Fruit fly (Drosophila melanogaster) whole organism, embryonic: ENCODE results near the gene CG13947.

Experiments
- Atf3 ChIP-seq: fragments of 200-800 bp; sonication (Bioruptor generic); optimal IDR thresholded peaks from 3 replicates; lab custom pipeline; 2016; ENCODE audit warnings: missing biosample characterization, missing genetic modification characterization
- CG10267 ChIP-seq: fragments of 200-800 bp; sonication (Bioruptor generic); optimal IDR thresholded peaks from 2 replicates; lab custom pipeline; 2018; ENCODE audit warnings: missing biosample characterization, mild to moderate bottlenecking, missing genetic modification characterization, moderate library complexity
- CG10565 ChIP-seq: fragments of 200-800 bp; sonication (Bioruptor generic); optimal IDR thresholded peaks from 3 replicates; lab custom pipeline; 2016; ENCODE audit warnings: missing biosample characterization, mild to moderate bottlenecking, missing genetic modification characterization
- CG11723 ChIP-seq: fragments of 200-800 bp; sonication (Bioruptor generic); optimal IDR thresholded peaks from 2 replicates; lab custom pipeline; 2017; ENCODE audit warnings: missing biosample characterization, mild to moderate bottlenecking, missing genetic modification characterization
- CG12219 ChIP-seq: fragments of 200-800 bp; sonication (Bioruptor generic); optimal IDR thresholded peaks from 3 replicates; lab custom pipeline; 2018; ENCODE audit warnings: missing biosample characterization, mild to moderate bottlenecking, missing genetic modification characterization
- CG14860 ChIP-seq: fragments of 200-800 bp; sonication (Bioruptor generic); IDR thresholded peaks from 3 replicates; pipeline ENCODE4 v1.3.6; 2022; ENCODE audit warnings: missing biosample characterization, missing genetic modification characterization; ENCODE audit not compliant: partially characterized antibody
- CG15073 ChIP-seq: fragments of 200-800 bp; sonication (Bioruptor generic); optimal IDR thresholded peaks from 2 replicates; lab custom pipeline; 2016; ENCODE audit warnings: missing biosample characterization, missing genetic modification characterization
- CG1529 ChIP-seq: fragments of 200-800 bp; sonication (Bioruptor generic); optimal IDR thresholded peaks from 3 replicates; lab custom pipeline; 2018; ENCODE audit warnings: missing biosample characterization, missing genetic modification characterization
- CG1603 ChIP-seq: fragments of 200-800 bp; sonication (Bioruptor generic); optimal IDR thresholded peaks from 2 replicates; lab custom pipeline; 2019; ENCODE audit warnings: missing biosample characterization, mild to moderate bottlenecking, missing genetic modification characterization, moderate library complexity
- CG2116 ChIP-seq: fragments of 200-800 bp; sonication (Bioruptor generic); optimal IDR thresholded peaks from 3 replicates; lab custom pipeline; 2018; ENCODE audit warnings: missing biosample characterization, mild to moderate bottlenecking, missing genetic modification characterization
- CG2129 ChIP-seq: fragments of 200-800 bp; sonication (Bioruptor generic); IDR thresholded peaks from 2 replicates; pipeline ENCODE4 v1.3.6; 2022; ENCODE audit warnings: missing biosample characterization, missing genetic modification characterization; ENCODE audit not compliant: partially characterized antibody
- CG34224 ChIP-seq: fragments of 200-800 bp; sonication (Bioruptor generic); IDR thresholded peaks from 3 replicates; pipeline ENCODE4 v1.3.6; 2022; ENCODE audit warnings: missing biosample characterization, missing genetic modification characterization; ENCODE audit not compliant: partially characterized antibody
- CG3995 ChIP-seq: fragments of 200-800 bp; sonication (Bioruptor generic); optimal IDR thresholded peaks from 3 replicates; lab custom pipeline; 2016; ENCODE audit warnings: missing biosample characterization, missing genetic modification characterization
- CG4820 ChIP-seq: fragments of 200-800 bp; sonication (Bioruptor generic); optimal IDR thresholded peaks from 3 replicates; lab custom pipeline; 2016; ENCODE audit warnings: missing biosample characterization, missing genetic modification characterization
- CG6791 ChIP-seq: fragments of 200-800 bp; sonication (Bioruptor generic); IDR thresholded peaks from 3 replicates; pipeline ENCODE4 v1.3.6; 2022; ENCODE audit warnings: missing biosample characterization, missing genetic modification characterization; ENCODE audit not compliant: partially characterized antibody
- CG7963 ChIP-seq: fragments of 200-800 bp; sonication (Bioruptor generic); IDR thresholded peaks from 3 replicates; pipeline ENCODE4 v1.3.6; 2022; ENCODE audit warnings: missing biosample characterization, missing genetic modification characterization; ENCODE audit not compliant: partially characterized antibody
- D ChIP-seq, 2 experiments: fragments of 200-800 bp in 1 of 2; fragments of >200 bp in 1 of 2; sonication (Bioruptor generic) in 1 of 2; optimal IDR thresholded peaks; 2 replicates in 1 of 2; 3 replicates in 1 of 2; lab custom pipeline; 2017; ENCODE audit warnings: mild to moderate bottlenecking in 1 of 2, missing biosample characterization in 1 of 2, missing genetic modification characterization in 1 of 2, missing genetic modification reagents in 1 of 2
- Doc2 ChIP-seq: fragments of 200-800 bp; sonication (Bioruptor generic); IDR thresholded peaks from 2 replicates; pipeline ENCODE4 v1.3.6; 2022; ENCODE audit warnings: missing biosample characterization, missing genetic modification characterization
- Gug ChIP-seq: fragments of 200-800 bp; sonication (Bioruptor generic); IDR thresholded peaks from 4 replicates; pipeline ENCODE4 v1.3.6; 2022; ENCODE audit warnings: missing biosample characterization, missing genetic modification characterization
- Hmx ChIP-seq: fragments of 200-800 bp; sonication (Bioruptor generic); optimal IDR thresholded peaks from 2 replicates; lab custom pipeline; 2016; ENCODE audit warnings: missing biosample characterization, missing genetic modification characterization
- MESR4 ChIP-seq: fragments of 200-800 bp; sonication (Bioruptor generic); optimal IDR thresholded peaks from 2 replicates; lab custom pipeline; 2018; ENCODE audit warnings: missing biosample characterization, mild to moderate bottlenecking, missing genetic modification characterization, moderate library complexity
- Myb ChIP-seq: fragments of 200-800 bp; sonication (Bioruptor generic); optimal IDR thresholded peaks from 2 replicates; lab custom pipeline; 2016; ENCODE audit warnings: missing biosample characterization, missing genetic modification characterization
- Nf-YA ChIP-seq: fragments of 200-800 bp; sonication (Bioruptor generic); IDR thresholded peaks from 2 replicates; pipeline ENCODE4 v1.3.6; 2022; ENCODE audit warnings: missing biosample characterization, missing genetic modification characterization
- Pdp1 ChIP-seq, 2 experiments: fragments of 200-800 bp; sonication (Bioruptor generic); optimal IDR thresholded peaks; 3 replicates each; lab custom pipeline; 2016; ENCODE audit warnings: missing biosample characterization in 2 of 2, missing genetic modification characterization in 2 of 2, mild to moderate bottlenecking in 1 of 2, moderate library complexity in 1 of 2
- Poxn ChIP-seq: fragments of 200-800 bp; sonication (Bioruptor generic); IDR thresholded peaks from 2 replicates; pipeline ENCODE4 v1.3.6; 2022; ENCODE audit warnings: missing biosample characterization, missing genetic modification characterization
- Rx ChIP-seq: fragments of 200-800 bp; sonication (Bioruptor generic); IDR thresholded peaks from 2 replicates; pipeline ENCODE4 v1.3.6; 2022; ENCODE audit warnings: missing biosample characterization, missing genetic modification characterization
- Xbp1 ChIP-seq: fragments of 200-800 bp; sonication (Bioruptor generic); optimal IDR thresholded peaks from 3 replicates; lab custom pipeline; 2016; ENCODE audit warnings: missing biosample characterization, mild to moderate bottlenecking, missing genetic modification characterization
- amos ChIP-seq: fragments of 200-800 bp; sonication (Bioruptor generic); IDR thresholded peaks from 2 replicates; pipeline ENCODE4 v1.3.6; 2022; ENCODE audit warnings: missing biosample characterization, missing genetic modification characterization; ENCODE audit not compliant: partially characterized antibody
- ato ChIP-seq: fragments of 200-800 bp; sonication (Bioruptor generic); IDR thresholded peaks from 2 replicates; pipeline ENCODE4 v1.3.6; 2022; ENCODE audit warnings: missing biosample characterization, missing genetic modification characterization; ENCODE audit not compliant: partially characterized antibody
- chm ChIP-seq: fragments of 200-800 bp; sonication (Bioruptor generic); IDR thresholded peaks from 2 replicates; pipeline ENCODE4 v1.3.6; 2022; ENCODE audit warnings: missing biosample characterization, missing genetic modification characterization
- ci ChIP-seq: fragments of 200-800 bp; sonication (Bioruptor generic); IDR thresholded peaks from 3 replicates; pipeline ENCODE4 v1.3.6; 2022; ENCODE audit warnings: missing biosample characterization, missing genetic modification characterization
- da ChIP-seq: fragments of 200-800 bp; sonication (Bioruptor generic); optimal IDR thresholded peaks from 2 replicates; lab custom pipeline; 2016; ENCODE audit warnings: missing biosample characterization, missing genetic modification characterization
- danr ChIP-seq: fragments of 200-800 bp; sonication (Bioruptor generic); IDR thresholded peaks from 2 replicates; pipeline ENCODE4 v1.3.6; 2022; ENCODE audit warnings: missing biosample characterization, missing genetic modification characterization
- fru ChIP-seq: fragments of >200 bp; optimal IDR thresholded peaks from 2 replicates; lab custom pipeline; 2017
- gem ChIP-seq: fragments of 200-800 bp; sonication (Bioruptor generic); optimal IDR thresholded peaks from 2 replicates; lab custom pipeline; 2019; ENCODE audit warnings: missing biosample characterization, mild to moderate bottlenecking, missing genetic modification characterization, moderate library complexity
- hbn ChIP-seq: fragments of 200-800 bp; sonication (Bioruptor generic); IDR thresholded peaks from 2 replicates; pipeline ENCODE4 v1.3.6; 2022; ENCODE audit warnings: missing biosample characterization, missing genetic modification characterization; ENCODE audit not compliant: partially characterized antibody
- insv ChIP-seq, 2 experiments: fragments of 200-800 bp; sonication (Bioruptor generic); optimal IDR thresholded peaks; 3 replicates each; lab custom pipeline; 2016 to 2018; ENCODE audit warnings: missing biosample characterization in 2 of 2, missing genetic modification characterization in 2 of 2
- inv ChIP-seq: fragments of 200-800 bp; sonication (Bioruptor generic); IDR thresholded peaks from 2 replicates; pipeline ENCODE4 v1.3.6; 2022; ENCODE audit warnings: missing biosample characterization, missing genetic modification characterization; ENCODE audit not compliant: partially characterized antibody
- mld ChIP-seq: fragments of 200-800 bp; sonication (Bioruptor generic); IDR thresholded peaks from 3 replicates; pipeline ENCODE4 v1.3.6; 2022; ENCODE audit warnings: missing biosample characterization, missing genetic modification characterization; ENCODE audit not compliant: partially characterized antibody
- pan ChIP-seq, 4 experiments: fragments of >200 bp in 3 of 4; fragments of 200-800 bp in 1 of 4; sonication (Bioruptor generic) in 1 of 4; optimal IDR thresholded peaks in 3 of 4; IDR thresholded peaks in 1 of 4; 2 replicates each; pipeline versions ENCODE4 v1.3.6 to Lab custom; 2017 to 2022; ENCODE audit warnings: missing biosample characterization in 2 of 4, missing genetic modification characterization in 2 of 4, mixed read lengths in 1 of 4
- prd ChIP-seq, 3 experiments: fragments of >200 bp in 2 of 3; fragments of 200-800 bp in 1 of 3; sonication (Bioruptor generic) in 1 of 3; optimal IDR thresholded peaks in 2 of 3; IDR thresholded peaks in 1 of 3; 2 replicates in 2 of 3; 3 replicates in 1 of 3; pipeline versions ENCODE4 v1.3.6 to Lab custom; 2017 to 2022; ENCODE audit warnings: missing biosample characterization in 1 of 3, missing genetic modification characterization in 1 of 3
- repo ChIP-seq: fragments of 200-800 bp; sonication (Bioruptor generic); optimal IDR thresholded peaks from 2 replicates; lab custom pipeline; 2016; ENCODE audit warnings: missing biosample characterization, missing genetic modification characterization
- stwl ChIP-seq: fragments of 200-800 bp; sonication (Bioruptor generic); optimal IDR thresholded peaks from 3 replicates; lab custom pipeline; 2018; ENCODE audit warnings: missing biosample characterization, mild to moderate bottlenecking, missing genetic modification characterization, moderate library complexity
- trem ChIP-seq: fragments of 200-800 bp; optimal IDR thresholded peaks from 3 replicates; lab custom pipeline; 2019; ENCODE audit warnings: missing biosample characterization, mild to moderate bottlenecking, missing genetic modification characterization, moderate library complexity
- vnd ChIP-seq: fragments of 200-800 bp; sonication (Bioruptor generic); IDR thresholded peaks from 3 replicates; pipeline ENCODE4 v1.3.6; 2022; ENCODE audit warnings: missing biosample characterization, missing genetic modification characterization; ENCODE audit not compliant: partially characterized antibody
- wor ChIP-seq: fragments of 200-800 bp; sonication (Bioruptor generic); IDR thresholded peaks from 2 replicates; pipeline ENCODE4 v1.3.6; 2022; ENCODE audit warnings: missing biosample characterization, missing genetic modification characterization
- zen2 ChIP-seq: fragments of 200-800 bp; sonication (Bioruptor generic); IDR thresholded peaks from 3 replicates; pipeline ENCODE4 v1.3.6; 2022; ENCODE audit warnings: missing biosample characterization, missing genetic modification characterization; ENCODE audit not compliant: partially characterized antibody

The CG13947 gene

dm6 chr2L:815785-816389 is 36.9 kb downstream of the CG13947 start, which contains the start of the genes Saf6 and Pex12:
Gene Saf6, minus strand, starts transcription at chr2L:815950.
Gene Pex12, plus strand, starts transcription at chr2L:815993.
- TF ChIP-seq ato (GFP tag; lab: Robert Waterston, UW): peak; percentile 75
- TF ChIP-seq danr (GFP tag; lab: Robert Waterston, UW): no peak
- TF ChIP-seq wor: no peak
- TF ChIP-seq stwl (tag; lab: Kevin White, UChicago): peak; percentile 45
- TF ChIP-seq MESR4 (GFP tag; lab: Kevin White, UChicago): peak; percentile 41
- TF ChIP-seq CG12219 (GFP tag; lab: Kevin White, UChicago): no peak
- TF ChIP-seq amos (GFP tag; lab: Robert Waterston, UW): peak; percentile 79
- TF ChIP-seq Hmx (GFP tag; lab: Kevin White, UChicago): no peak
- TF ChIP-seq CG1529 (GFP tag; lab: Kevin White, UChicago): no peak
- peak; percentile 15 for TF ChIP-seq Myb (GFP tag; lab: Kevin White, UChicago)
- TF ChIP-seq repo (GFP tag; lab: Kevin White, UChicago): no peak
- TF ChIP-seq Poxn (GFP tag; lab: Robert Waterston, UW): no peak
- no peak for TF ChIP-seq CG4820 (GFP tag; lab: Kevin White, UChicago)
- TF ChIP-seq CG2116: peak; percentile 65
- TF ChIP-seq inv (GFP tag; lab: Robert Waterston, UW): peak; percentile 68
- peak; percentile 48 for TF ChIP-seq D (optimal IDR thresholded peaks at IDR 0.05; lab: Kevin White, UChicago)
- TF ChIP-seq D (GFP tag; optimal IDR thresholded peaks at IDR 0.05; lab: Kevin White, UChicago): no peak
- TF ChIP-seq zen2 (GFP tag; lab: Robert Waterston, UW): peak; percentile 85
- TF ChIP-seq pan (optimal IDR thresholded peaks at IDR 0.05; lab: Kevin White, UChicago): no peak
- TF ChIP-seq pan (GFP tag; optimal IDR thresholded peaks at IDR 0.05 in 1 of 2, IDR thresholded peaks at IDR 0.05 in 1 of 2): no peak
- TF ChIP-seq Rx: no peak
- TF ChIP-seq CG14860 (GFP tag; lab: Robert Waterston, UW): peak; percentile 85
- peak; percentile 20 for TF ChIP-seq CG10267 (tag; lab: Kevin White, UChicago)
- no peak for TF ChIP-seq Xbp1 (GFP tag; lab: Kevin White, UChicago)
- TF ChIP-seq Gug: no peak
- TF ChIP-seq Nf-YA (GFP tag; lab: Robert Waterston, UW): no peak
- no peak for TF ChIP-seq fru (lab: Kevin White, UChicago)
- TF ChIP-seq ci: 0 out of 3 replicates have a peak, but pooled peaks have one; percentile 12
- no peak for TF ChIP-seq Atf3
- TF ChIP-seq CG11723 (GFP tag; lab: Kevin White, UChicago): no peak
- TF ChIP-seq hbn (GFP tag; lab: Robert Waterston, UW): peak; percentile 76
- peak; percentile 83 for TF ChIP-seq CG7963
- peak; percentile 73 for TF ChIP-seq CG2129 (GFP tag; lab: Robert Waterston, UW)
- TF ChIP-seq trem: peak; percentile 11
- TF ChIP-seq insv (GFP tag; optimal IDR thresholded peaks at IDR 0.05; lab: Kevin White, UChicago): peak in 1 of 2 experiments; percentile 54
- no peak for TF ChIP-seq gem (tag; lab: Kevin White, UChicago)
- peak; percentile 76 for TF ChIP-seq vnd (GFP tag; lab: Robert Waterston, UW)
- peak; percentile 91 for TF ChIP-seq CG34224
- no peak for TF ChIP-seq CG3995 (GFP tag; lab: Kevin White, UChicago)
- TF ChIP-seq CG6791 (GFP tag; lab: Robert Waterston, UW): peak; percentile 81
- TF ChIP-seq CG15073: no peak
- TF ChIP-seq chm (GFP tag; lab: Robert Waterston, UW): no peak
- peak in 1 of 2 experiments; percentile 21 for TF ChIP-seq Pdp1 (GFP tag; optimal IDR thresholded peaks at IDR 0.05; lab: Kevin White, UChicago)
- TF ChIP-seq da (GFP tag; lab: Kevin White, UChicago): no peak
- TF ChIP-seq CG10565 (GFP tag; lab: Kevin White, UChicago): no peak
- no peak for TF ChIP-seq prd (optimal IDR thresholded peaks at IDR 0.05; lab: Kevin White, UChicago)
- TF ChIP-seq prd (GFP tag; IDR thresholded peaks at IDR 0.05; lab: Robert Waterston, UW): no peak
- TF ChIP-seq CG1603 (tag; lab: Kevin White, UChicago): peak; percentile 43
- 0 out of 3 replicates have a peak, but pooled peaks have one; percentile 51 for TF ChIP-seq mld (GFP tag; lab: Robert Waterston, UW)
- TF ChIP-seq Doc2 (GFP tag; lab: Robert Waterston, UW): no peak
